Fruit fly (Drosophila melanogaster) whole organism, wandering third instar larva: ENCODE results near the gene Argl.

Experiments used
- CG32264 ChIP-seq: fragments of 200-800 bp; sonication (Bioruptor generic); optimal IDR thresholded peaks from 2 replicates; lab custom pipeline; 2016; ENCODE audit warnings: missing biosample characterization, missing genetic modification characterization
- GATAd ChIP-seq: sonication (Bioruptor generic); optimal IDR thresholded peaks from 2 replicates; lab custom pipeline; 2016; ENCODE audit warnings: missing biosample characterization, missing genetic modification characterization
- Jra ChIP-seq: sonication (Bioruptor generic); optimal IDR thresholded peaks from 2 replicates; lab custom pipeline; 2016; ENCODE audit warnings: missing biosample characterization, missing genetic modification characterization
- Sp1 ChIP-seq: fragments of 200-800 bp; sonication (Bioruptor generic); optimal IDR thresholded peaks from 3 replicates; lab custom pipeline; 2019; ENCODE audit warnings: missing biosample characterization, mild to moderate bottlenecking, missing genetic modification characterization, moderate library complexity
- br ChIP-seq: fragments of 200-800 bp; sonication (Bioruptor generic); optimal IDR thresholded peaks from 2 replicates; lab custom pipeline; 2016; ENCODE audit warnings: missing biosample characterization, missing genetic modification characterization
- pan ChIP-seq: fragments of >200 bp; optimal IDR thresholded peaks from 2 replicates; lab custom pipeline; 2017
- psq ChIP-seq: fragments of 200-800 bp; sonication (Bioruptor generic); optimal IDR thresholded peaks from 3 replicates; lab custom pipeline; 2017; ENCODE audit warnings: missing biosample characterization, mild to moderate bottlenecking, missing genetic modification characterization, moderate library complexity
- rgr ChIP-seq: fragments of 200-800 bp; sonication (Bioruptor generic); optimal IDR thresholded peaks from 3 replicates; lab custom pipeline; 2016; ENCODE audit warnings: missing biosample characterization, mild to moderate bottlenecking, missing genetic modification characterization
- sage ChIP-seq: fragments of 200-800 bp; sonication (Bioruptor generic); optimal IDR thresholded peaks from 2 replicates; lab custom pipeline; 2016; ENCODE audit warnings: missing biosample characterization, mild to moderate bottlenecking, missing genetic modification characterization
- usp ChIP-seq: fragments of >200 bp; optimal IDR thresholded peaks from 2 replicates; lab custom pipeline; 2017; ENCODE audit warnings: missing biosample characterization, missing genetic modification characterization

DNA sequence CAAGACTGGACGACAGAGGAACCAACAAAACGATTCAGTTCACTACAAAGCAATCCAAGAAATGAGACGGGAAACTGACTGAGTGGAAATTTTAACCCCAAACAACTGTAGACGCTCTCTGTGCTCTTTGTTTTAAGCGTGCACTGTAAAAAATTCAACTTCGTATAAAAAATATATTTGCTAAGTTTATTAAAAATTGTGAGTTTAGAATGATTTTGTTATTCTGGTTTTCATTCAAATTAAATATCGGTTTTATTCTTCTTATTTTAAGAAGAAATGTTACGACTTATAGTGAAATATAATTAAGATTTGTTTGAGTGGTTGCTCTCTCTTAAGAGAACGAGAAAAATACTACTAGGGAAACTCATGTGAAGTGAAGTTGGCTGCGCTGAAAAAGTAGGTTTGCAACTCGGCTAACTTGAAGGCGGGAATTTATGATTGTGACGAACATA is 16.2 kb upstream of the Argl start:
- TF ChIP-seq GATAd, result no peak
- peak; percentile 27 for TF ChIP-seq Jra (GFP tag; lab: Kevin White, UChicago)
- peak; percentile 55 for TF ChIP-seq br
- no peak for TF ChIP-seq pan (lab: Kevin White, UChicago)
- peak; percentile 87 for TF ChIP-seq psq
- TF ChIP-seq rgr (GFP tag; lab: Kevin White, UChicago), result peak; percentile 80
- no peak for TF ChIP-seq usp (GFP tag; lab: Kevin White, UChicago)
- TF ChIP-seq Sp1 (GFP tag; lab: Kevin White, UChicago), result no peak
- no peak for TF ChIP-seq sage (GFP tag; lab: Kevin White, UChicago)
- TF ChIP-seq CG32264, result no peak
